Fruit fly (Drosophila melanogaster): Measurements from ENCODE around the gene CG33298.

Gene CG33298

DNA sequence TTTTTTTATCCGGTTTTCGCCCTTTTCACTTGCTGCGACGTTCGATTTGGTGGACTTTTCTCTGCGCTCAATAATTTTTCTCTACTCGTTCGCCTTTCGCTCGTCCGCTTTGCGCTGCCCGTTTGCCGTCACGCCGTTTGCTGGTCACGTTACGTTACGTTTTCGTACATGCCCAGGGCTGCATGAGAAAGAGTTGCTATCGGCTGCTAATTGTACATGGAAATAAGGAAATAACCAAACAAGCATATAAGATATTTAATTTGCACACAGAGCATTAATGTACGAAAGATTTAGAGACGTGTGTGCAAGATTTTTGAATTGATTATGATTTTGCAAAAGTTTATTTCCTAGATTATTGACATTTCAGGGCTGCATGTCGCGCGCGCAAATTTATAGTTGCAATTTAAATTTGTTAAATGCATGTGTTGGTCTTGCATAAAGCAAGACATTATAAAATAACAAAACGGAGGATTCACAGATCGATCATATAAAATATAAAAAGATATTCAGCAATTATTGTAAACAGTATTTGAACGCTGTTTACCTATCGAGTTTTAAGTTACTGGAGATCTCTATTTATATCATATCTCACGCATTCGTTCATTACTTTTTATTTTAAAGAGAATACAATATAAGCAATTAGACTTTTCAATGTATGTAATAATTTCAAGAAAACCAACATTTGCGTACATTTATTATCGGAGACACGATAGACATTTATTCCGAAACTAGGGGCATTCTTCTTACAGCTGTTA, 434 bp upstream of the CG33298 start, which contains the start of gene Gdi (continued):
- TF ChIP-seq lz (GFP tag; optimal IDR thresholded peaks at IDR 0.05) (peak; percentile 9), Eip93F (GFP tag; optimal IDR thresholded peaks at IDR 0.05) (peak; percentile 7), Ets96B (tag; optimal IDR thresholded peaks at IDR 0.05) (no peak), CG8632 (GFP tag; optimal IDR thresholded peaks at IDR 0.05) (no peak), dac (GFP tag; optimal IDR thresholded peaks at IDR 0.05) (no peak), Eip78C (GFP tag) (peak; percentile 15), CG3919 (GFP tag; optimal IDR thresholded peaks at IDR 0.05) (peak; percentile 40), Sox15 (GFP tag; optimal IDR thresholded peaks at IDR 0.05) (no peak), CG10631 (GFP tag; optimal IDR thresholded peaks at IDR 0.05) (no peak), CG11902 (GFP tag; optimal IDR thresholded peaks at IDR 0.05) (no peak), Sox102F (GFP tag; optimal IDR thresholded peaks at IDR 0.05) (no peak), fd59A (GFP tag; optimal IDR thresholded peaks at IDR 0.05) (no peak), CG6276 (GFP tag; optimal IDR thresholded peaks at IDR 0.05) (no peak), eg (GFP tag; IDR thresholded peaks at IDR 0.05) (no peak), svp (GFP tag) (peak; percentile 56), acj6 (GFP tag; optimal IDR thresholded peaks at IDR 0.05) (peak; percentile 30), cyc (GFP tag; optimal IDR thresholded peaks at IDR 0.05) (no peak), Met (GFP tag; optimal IDR thresholded peaks at IDR 0.05) (no peak), dsx (GFP tag; optimal IDR thresholded peaks at IDR 0.05; ENCODE audit: poor library complexity, severe bottlenecking) (no peak), CG3032 (tag; optimal IDR thresholded peaks at IDR 0.05) (peak; percentile 4), Eip75B (GFP tag; optimal IDR thresholded peaks at IDR 0.05) (no peak), Lpt (GFP tag; optimal IDR thresholded peaks at IDR 0.05) (no peak), CG6808 (GFP tag; optimal IDR thresholded peaks at IDR 0.05) (no peak), Gug (GFP tag; IDR thresholded peaks at IDR 0.05) (no peak), CG32006 (GFP tag; optimal IDR thresholded peaks at IDR 0.05) (peak; percentile 12), CG8119 (GFP tag; IDR thresholded peaks at IDR 0.05) (no peak)

DNA sequence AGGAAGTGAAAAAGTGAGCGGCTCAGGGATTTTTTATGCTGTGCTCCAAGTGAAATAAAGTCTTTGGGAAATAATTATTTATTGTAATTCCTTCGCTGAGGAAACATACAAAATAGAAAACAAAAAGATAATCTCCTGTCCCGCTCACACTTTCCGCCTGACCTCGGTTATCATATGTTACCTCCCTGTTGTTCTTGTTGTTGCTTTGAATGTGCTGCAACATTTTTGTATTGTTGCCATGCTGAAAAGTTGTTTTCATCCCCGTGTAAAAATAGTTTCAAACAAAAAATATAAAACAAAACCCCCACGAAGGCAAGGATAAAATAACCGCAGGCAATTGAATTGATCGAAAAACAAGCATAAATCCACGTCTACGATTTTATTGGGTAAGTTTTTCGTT, 596 bp downstream of the CG33298 start:
- TF ChIP-seq CG8632 (GFP tag; optimal IDR thresholded peaks at IDR 0.05): no peak
- peak; percentile 40 for TF ChIP-seq Eip78C (GFP tag)
- TF ChIP-seq svp (GFP tag): peak; percentile 79

- TF ChIP-seq Ets21C (GFP tag; optimal IDR thresholded peaks at IDR 0.05): peak; percentile 27
- no peak for TF ChIP-seq CG10669 (GFP tag; optimal IDR thresholded peaks at IDR 0.05)
- TF ChIP-seq esn (GFP tag; optimal IDR thresholded peaks at IDR 0.05): peak; percentile 78
- no peak for TF ChIP-seq Ets96B (tag; optimal IDR thresholded peaks at IDR 0.05)
- peak; percentile 52 for TF ChIP-seq pdm3 (GFP tag; optimal IDR thresholded peaks at IDR 0.05)
- TF ChIP-seq Sox102F (GFP tag; optimal IDR thresholded peaks at IDR 0.05): peak; percentile 45
- no peak for TF ChIP-seq acj6 (GFP tag; optimal IDR thresholded peaks at IDR 0.05)
- TF ChIP-seq fd85E (GFP tag; optimal IDR thresholded peaks at IDR 0.05): no peak
- TF ChIP-seq CG3032 (tag; optimal IDR thresholded peaks at IDR 0.05): peak; percentile 1
- TF ChIP-seq Hr39 (GFP tag; optimal IDR thresholded peaks at IDR 0.05): peak; percentile 72
- peak; percentile 11 for TF ChIP-seq CG34406 (GFP tag; optimal IDR thresholded peaks at IDR 0.05)
- TF ChIP-seq CG15336 (GFP tag; IDR thresholded peaks at IDR 0.05): peak; percentile 40
- TF ChIP-seq Blimp-1 (GFP tag; optimal IDR thresholded peaks at IDR 0.05): no peak
- TF ChIP-seq CG6163 (GFP tag; IDR thresholded peaks at IDR 0.05): peak; percentile 64; the same call in 2 of the 3 replicates
- peak; percentile 89 for TF ChIP-seq Eip78C (GFP tag)
- TF ChIP-seq CG8119 (GFP tag; IDR thresholded peaks at IDR 0.05): peak; percentile 52; the same call in 2 of the 3 replicates
- peak; percentile 67 for TF ChIP-seq CG6276 (GFP tag; optimal IDR thresholded peaks at IDR 0.05)
- TF ChIP-seq CG7368 (GFP tag; optimal IDR thresholded peaks at IDR 0.05): no peak
- TF ChIP-seq net (GFP tag; optimal IDR thresholded peaks at IDR 0.05): no peak
- peak; percentile 22 for TF ChIP-seq CG16779 (tag; optimal IDR thresholded peaks at IDR 0.05)
- peak; percentile 58 for TF ChIP-seq OdsH (GFP tag; optimal IDR thresholded peaks at IDR 0.05)
- TF ChIP-seq Hr4 (GFP tag; optimal IDR thresholded peaks at IDR 0.05): peak; percentile 61
- TF ChIP-seq CG32006 (GFP tag; optimal IDR thresholded peaks at IDR 0.05): peak; percentile 89
- peak; percentile 90 for TF ChIP-seq svp (GFP tag)
- TF ChIP-seq Sox14 (GFP tag; optimal IDR thresholded peaks at IDR 0.05): peak; percentile 65
- no peak for TF ChIP-seq dsx (GFP tag; optimal IDR thresholded peaks at IDR 0.05; ENCODE audit: poor library complexity, severe bottlenecking)
- TF ChIP-seq Met (GFP tag; optimal IDR thresholded peaks at IDR 0.05): peak; percentile 67
- TF ChIP-seq salr (GFP tag; optimal IDR thresholded peaks at IDR 0.05): peak in 1 of 2 experiments; percentile 67
- no peak for TF ChIP-seq CG1621 (tag; optimal IDR thresholded peaks at IDR 0.05)
- no peak for TF ChIP-seq CG11902 (GFP tag; optimal IDR thresholded peaks at IDR 0.05)
Measured at dm6 chr2L:9496378-9497284, 1.4 kb downstream of the CG33298 start.

Data from whole organism, prepupa.